Fruit fly (Drosophila melanogaster) Kc167 (cell line): Measurements from ENCODE around the gene Sfp93F.

Experiments used
- Myc ChIP-seq: fragments of >200 bp; optimal IDR thresholded peaks from 2 replicates; lab custom pipeline; 2017; ENCODE audit warnings: missing external identifiers
- Sin3A ChIP-seq: fragments of >200 bp; optimal IDR thresholded peaks from 2 replicates; lab custom pipeline; 2018; ENCODE audit warnings: missing external identifiers
- h ChIP-seq: fragments of >200 bp; optimal IDR thresholded peaks from 3 replicates; lab custom pipeline; 2018; ENCODE audit warnings: missing external identifiers
- insv ChIP-seq: fragments of >200 bp; optimal IDR thresholded peaks from 3 replicates; lab custom pipeline; 2018; ENCODE audit warnings: missing external identifiers
- psq ChIP-seq: fragments of >200 bp; optimal IDR thresholded peaks from 2 replicates; lab custom pipeline; 2017; ENCODE audit warnings: missing external identifiers
- ttk ChIP-seq: sonication (Bioruptor generic); optimal IDR thresholded peaks from 2 replicates; lab custom pipeline; 2017; ENCODE audit warnings: missing external identifiers

Gene Sfp93F

DNA sequence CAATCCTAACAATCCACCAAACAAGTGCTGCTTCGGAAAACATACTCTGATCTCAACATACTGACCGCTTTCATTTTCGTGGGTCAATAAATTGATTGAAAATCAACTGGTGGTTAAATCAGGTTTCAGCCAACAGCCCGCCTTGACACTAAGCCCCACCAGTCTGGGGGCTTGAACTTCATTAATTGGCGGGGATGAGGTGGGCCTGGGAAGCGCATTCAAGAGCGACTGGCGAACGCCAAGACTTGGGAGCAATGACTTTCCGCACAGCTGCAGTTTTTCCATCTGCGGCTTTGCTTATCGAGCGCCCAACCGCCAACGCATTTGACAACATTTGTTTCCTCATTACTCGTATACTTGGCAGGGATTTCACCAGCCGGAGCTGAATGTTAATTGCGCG, 9.5 kb downstream of the Sfp93F start:
- TF ChIP-seq ttk (lab: Kevin White, UChicago) (no peak), insv (lab: Kevin White, UChicago) (no peak)

- no peak for TF ChIP-seq Sin3A (lab: Kevin White, UChicago)
- no peak for TF ChIP-seq h (lab: Kevin White, UChicago)
- TF ChIP-seq ttk (lab: Kevin White, UChicago): no peak
- TF ChIP-seq Myc (lab: Kevin White, UChicago): no peak
- TF ChIP-seq psq: no peak
- TF ChIP-seq insv (lab: Kevin White, UChicago): no peak
Measured at dm6 chr3R:21722457-21722856, 13.6 kb downstream of the Sfp93F start.

dm6 chr3R:21719934-21720431, 16.1 kb downstream of the Sfp93F start:
- TF ChIP-seq h (lab: Kevin White, UChicago): no peak
- no peak for TF ChIP-seq Myc (lab: Kevin White, UChicago)
- no peak for TF ChIP-seq Sin3A (lab: Kevin White, UChicago)
- no peak for TF ChIP-seq psq
- TF ChIP-seq insv (lab: Kevin White, UChicago): no peak
- TF ChIP-seq ttk (lab: Kevin White, UChicago): no peak

- TF ChIP-seq ttk (lab: Kevin White, UChicago) (no peak), h (lab: Kevin White, UChicago) (no peak), Myc (lab: Kevin White, UChicago) (no peak), insv (lab: Kevin White, UChicago) (no peak), psq (no peak), Sin3A (lab: Kevin White, UChicago) (no peak)
Measured at dm6 chr3R:21719420-21719933, 16.6 kb downstream of the Sfp93F start, which contains the start of gene CG31176. Gene CG31176 (minus strand): TSS chr3R:21719660.

- no peak for TF ChIP-seq insv (lab: Kevin White, UChicago)
- TF ChIP-seq psq: no peak
Measured at dm6 chr3R:21704439-21704838, 31.7 kb downstream of the Sfp93F start.

DNA sequence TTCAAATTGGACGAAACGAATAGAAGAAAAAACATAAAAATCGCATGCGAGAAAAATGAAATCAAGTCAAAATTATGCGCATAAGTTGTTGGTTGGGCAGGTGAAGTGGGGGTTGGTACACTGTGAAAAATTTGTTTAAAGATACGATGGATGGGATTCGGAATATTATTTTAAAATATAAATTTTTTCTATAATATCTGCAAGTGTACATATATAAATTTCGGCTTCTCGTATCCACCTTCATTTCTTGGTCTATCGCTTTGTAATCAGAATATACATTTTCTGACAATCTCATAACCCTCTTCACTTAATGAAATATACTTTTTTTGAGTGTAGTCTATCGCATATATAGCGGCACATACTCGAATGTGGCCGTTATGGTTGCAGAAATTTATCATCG, 32.8 kb downstream of the Sfp93F start:
- no peak for TF ChIP-seq insv (lab: Kevin White, UChicago)
- TF ChIP-seq ttk (lab: Kevin White, UChicago): no peak
- TF ChIP-seq Myc (lab: Kevin White, UChicago): no peak
- TF ChIP-seq psq: no peak
- TF ChIP-seq h (lab: Kevin White, UChicago): no peak

dm6 chr3R:21701529-21701928, 34.6 kb downstream of the Sfp93F start:
- TF ChIP-seq Sin3A (lab: Kevin White, UChicago) (no peak), h (lab: Kevin White, UChicago) (no peak), psq (no peak), Myc (lab: Kevin White, UChicago) (no peak), insv (lab: Kevin White, UChicago) (no peak), ttk (lab: Kevin White, UChicago) (no peak)

dm6 chr3R:21700458-21700857, 35.6 kb downstream of the Sfp93F start:
- TF ChIP-seq Myc (lab: Kevin White, UChicago) (no peak), insv (lab: Kevin White, UChicago) (no peak), ttk (lab: Kevin White, UChicago) (no peak), psq (no peak), h (lab: Kevin White, UChicago) (no peak), Sin3A (lab: Kevin White, UChicago) (no peak)

DNA sequence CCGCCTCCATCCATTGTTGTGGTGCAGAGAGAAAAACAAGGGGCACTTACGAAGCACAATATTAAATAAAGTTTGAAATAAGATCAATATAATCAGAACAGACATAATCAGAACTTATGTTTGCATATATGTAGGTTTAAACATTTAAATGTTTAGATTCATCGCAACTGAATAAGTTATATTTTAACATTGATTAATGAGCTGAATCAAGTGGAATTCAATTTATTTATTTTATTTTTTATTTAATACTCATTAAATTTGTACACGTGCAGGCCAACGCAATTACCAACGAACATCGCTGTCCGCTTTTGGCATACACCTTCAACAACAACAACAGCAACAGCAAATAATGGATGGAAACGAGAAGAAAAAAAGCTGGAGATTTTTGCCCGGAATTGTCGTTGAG, 37.2 kb downstream of the Sfp93F start:
- TF ChIP-seq insv (lab: Kevin White, UChicago) (no peak), h (lab: Kevin White, UChicago) (no peak), ttk (lab: Kevin White, UChicago) (no peak), Myc (lab: Kevin White, UChicago) (no peak)

DNA sequence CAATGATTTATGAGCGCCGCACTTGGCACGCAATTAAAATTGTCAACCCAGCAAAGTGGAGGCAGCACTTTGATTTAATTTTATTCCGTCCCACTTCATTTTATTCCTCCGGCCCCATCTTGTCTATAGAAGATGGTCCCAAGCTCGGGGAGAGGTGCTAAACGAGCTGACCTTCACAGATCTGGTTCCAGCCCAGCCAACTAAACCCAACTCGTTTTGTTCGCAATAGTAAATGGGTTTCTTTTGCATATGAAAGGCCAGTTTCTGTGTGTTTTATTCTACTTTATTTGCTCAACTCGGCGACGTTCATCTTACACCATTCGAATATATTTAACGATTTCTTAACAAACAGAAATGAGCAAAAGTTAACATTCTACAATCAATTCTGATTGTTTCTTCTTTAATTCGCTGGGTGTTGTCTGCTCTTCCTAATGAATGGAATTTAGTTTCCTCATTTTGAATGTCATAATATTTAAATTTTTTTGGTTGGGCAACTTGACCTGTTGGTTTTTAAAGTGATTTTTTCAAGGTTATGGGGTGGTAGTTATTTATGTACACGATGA, 42.9 kb downstream of the Sfp93F start:
- no peak for TF ChIP-seq insv (lab: Kevin White, UChicago)
- no peak for TF ChIP-seq Sin3A (lab: Kevin White, UChicago)
- no peak for TF ChIP-seq psq
- TF ChIP-seq Myc (lab: Kevin White, UChicago): no peak
- no peak for TF ChIP-seq ttk (lab: Kevin White, UChicago)
- no peak for TF ChIP-seq h (lab: Kevin White, UChicago)

- TF ChIP-seq ttk (lab: Kevin White, UChicago) (no peak), insv (lab: Kevin White, UChicago) (no peak), h (lab: Kevin White, UChicago) (no peak), Myc (lab: Kevin White, UChicago) (no peak), psq (no peak), Sin3A (lab: Kevin White, UChicago) (no peak)
Measured at dm6 chr3R:21691114-21691513, 45.0 kb downstream of the Sfp93F start.

dm6 chr3R:21688596-21688995, 47.5 kb downstream of the Sfp93F start:
- TF ChIP-seq psq: no peak
- no peak for TF ChIP-seq Myc (lab: Kevin White, UChicago)
- no peak for TF ChIP-seq h (lab: Kevin White, UChicago)
- no peak for TF ChIP-seq insv (lab: Kevin White, UChicago)
- TF ChIP-seq ttk (lab: Kevin White, UChicago): no peak
- no peak for TF ChIP-seq Sin3A (lab: Kevin White, UChicago)
